Fruit fly (Drosophila melanogaster) whole organism, wandering third instar larva: ENCODE results near the gene Vdup1.
A peak's percentile ranks its signal among the peaks of the same experiment; 100 is the strongest.

ENCODE experiments used
- CG32264 ChIP-seq: fragments of 200-800 bp; sonication (Bioruptor generic); optimal IDR thresholded peaks from 2 replicates; lab custom pipeline; 2016; ENCODE audit warnings: missing biosample characterization, missing genetic modification characterization
- CG9705 ChIP-seq: fragments of 200-800 bp; sonication (Bioruptor generic); optimal IDR thresholded peaks from 2 replicates; lab custom pipeline; 2018; ENCODE audit warnings: missing biosample characterization, mild to moderate bottlenecking, missing genetic modification characterization
- CrebA ChIP-seq: fragments of 200-800 bp; sonication (Bioruptor generic); optimal IDR thresholded peaks from 2 replicates; lab custom pipeline; 2016; ENCODE audit warnings: missing biosample characterization, mild to moderate bottlenecking, missing genetic modification characterization, borderline replicate concordance
- Dif ChIP-seq: fragments of 200-275, 200-300 bp; sonication (Bioruptor generic); optimal IDR thresholded peaks from 2 replicates; lab custom pipeline; 2018; ENCODE audit warnings: missing biosample characterization, missing genetic modification characterization; ENCODE audit not compliant: partially characterized antibody
- GATAd ChIP-seq: sonication (Bioruptor generic); optimal IDR thresholded peaks from 2 replicates; lab custom pipeline; 2016; ENCODE audit warnings: missing biosample characterization, missing genetic modification characterization
- HLH106 ChIP-seq: fragments of 200-800 bp; optimal IDR thresholded peaks from 3 replicates; lab custom pipeline; 2019; ENCODE audit warnings: missing biosample characterization, mild to moderate bottlenecking, missing genetic modification characterization, moderate library complexity
- Hr83 ChIP-seq: fragments of 200-300 bp; sonication (Bioruptor generic); optimal IDR thresholded peaks from 2 replicates; lab custom pipeline; 2016; ENCODE audit warnings: missing biosample characterization, mild to moderate bottlenecking, missing genetic modification characterization, moderate library complexity; ENCODE audit not compliant: poor library complexity, severe bottlenecking
- Jra ChIP-seq: sonication (Bioruptor generic); optimal IDR thresholded peaks from 2 replicates; lab custom pipeline; 2016; ENCODE audit warnings: missing biosample characterization, missing genetic modification characterization
- Mio ChIP-seq: sonication (Bioruptor generic); optimal IDR thresholded peaks from 2 replicates; lab custom pipeline; 2016; ENCODE audit warnings: missing biosample characterization, missing genetic modification characterization
- Myc ChIP-seq: fragments of >200 bp; optimal IDR thresholded peaks from 2 replicates; lab custom pipeline; 2017
- OdsH ChIP-seq: fragments of 200-800 bp; sonication (Bioruptor generic); optimal IDR thresholded peaks from 2 replicates; lab custom pipeline; 2016; ENCODE audit warnings: missing biosample characterization, mild to moderate bottlenecking, missing genetic modification characterization
- Rel ChIP-seq, 2 experiments: fragments of 200-800 bp; sonication (Bioruptor generic) in 1 of 2; optimal IDR thresholded peaks; 2 replicates in 1 of 2; 3 replicates in 1 of 2; lab custom pipeline; 2016 to 2019; ENCODE audit warnings: mild to moderate bottlenecking in 2 of 2, missing biosample characterization in 2 of 2, missing genetic modification characterization in 2 of 2, moderate library complexity in 1 of 2
- Sp1 ChIP-seq: fragments of 200-800 bp; sonication (Bioruptor generic); optimal IDR thresholded peaks from 3 replicates; lab custom pipeline; 2019; ENCODE audit warnings: missing biosample characterization, mild to moderate bottlenecking, missing genetic modification characterization, moderate library complexity
- Vsx2 ChIP-seq: fragments of 200-300, 225-300 bp; sonication (Bioruptor generic); optimal IDR thresholded peaks from 2 replicates; lab custom pipeline; 2018; ENCODE audit warnings: missing biosample characterization, missing genetic modification characterization; ENCODE audit not compliant: partially characterized antibody
- br ChIP-seq: fragments of 200-800 bp; sonication (Bioruptor generic); optimal IDR thresholded peaks from 2 replicates; lab custom pipeline; 2016; ENCODE audit warnings: missing biosample characterization, missing genetic modification characterization
- brk ChIP-seq: fragments of 200-800 bp; sonication (Bioruptor generic); optimal IDR thresholded peaks from 2 replicates; lab custom pipeline; 2016; ENCODE audit warnings: missing biosample characterization, mild to moderate bottlenecking, missing genetic modification characterization
- dl ChIP-seq, 2 experiments: fragments of 175-275, 200-275 bp in 1 of 2; fragments of 200-275 bp in 1 of 2; sonication (Bioruptor generic); optimal IDR thresholded peaks; lab custom pipeline; 2018; ENCODE audit warnings: mild to moderate bottlenecking in 2 of 2, missing biosample characterization in 2 of 2, missing genetic modification characterization in 2 of 2, moderate library complexity in 2 of 2; ENCODE audit not compliant: partially characterized antibody in 2 of 2, insufficient read depth in 1 of 2
- dsf ChIP-seq: sonication (Bioruptor generic); optimal IDR thresholded peaks from 2 replicates; lab custom pipeline; 2016; ENCODE audit warnings: missing biosample characterization, missing genetic modification characterization, borderline replicate concordance
- ey ChIP-seq: fragments of 200-800 bp; sonication (Bioruptor generic); optimal IDR thresholded peaks from 2 replicates; lab custom pipeline; 2016; ENCODE audit warnings: missing biosample characterization, missing genetic modification characterization
- foxo ChIP-seq, 2 experiments: fragments of 200-800 bp; sonication (Bioruptor generic); optimal IDR thresholded peaks; 2 replicates in 1 of 2; 3 replicates in 1 of 2; lab custom pipeline; 2016 to 2017; ENCODE audit warnings: missing biosample characterization in 2 of 2, missing genetic modification characterization in 2 of 2
- fru ChIP-seq: fragments of 200-800 bp; sonication (Bioruptor generic); optimal IDR thresholded peaks from 3 replicates; lab custom pipeline; 2016; ENCODE audit warnings: missing biosample characterization, mild to moderate bottlenecking, missing genetic modification characterization
- h ChIP-seq: fragments of 200-800 bp; sonication (Bioruptor generic); optimal IDR thresholded peaks from 3 replicates; lab custom pipeline; 2016; ENCODE audit warnings: missing biosample characterization, mild to moderate bottlenecking, missing genetic modification characterization
- lola ChIP-seq: fragments of >200 bp; optimal IDR thresholded peaks from 2 replicates; lab custom pipeline; 2017; ENCODE audit warnings: missing biosample characterization, missing genetic modification characterization
- psq ChIP-seq: fragments of 200-800 bp; sonication (Bioruptor generic); optimal IDR thresholded peaks from 3 replicates; lab custom pipeline; 2017; ENCODE audit warnings: missing biosample characterization, mild to moderate bottlenecking, missing genetic modification characterization, moderate library complexity
- sage ChIP-seq: fragments of 200-800 bp; sonication (Bioruptor generic); optimal IDR thresholded peaks from 2 replicates; lab custom pipeline; 2016; ENCODE audit warnings: missing biosample characterization, mild to moderate bottlenecking, missing genetic modification characterization
- sv ChIP-seq: fragments of 200-800 bp; sonication (Bioruptor generic); optimal IDR thresholded peaks from 3 replicates; lab custom pipeline; 2016; ENCODE audit warnings: missing biosample characterization, missing genetic modification characterization
- tai ChIP-seq: sonication (Bioruptor generic); optimal IDR thresholded peaks from 2 replicates; lab custom pipeline; 2016; ENCODE audit warnings: missing biosample characterization, missing genetic modification characterization
- woc ChIP-seq: sonication (Bioruptor generic); optimal IDR thresholded peaks from 2 replicates; lab custom pipeline; 2016; ENCODE audit warnings: missing biosample characterization, mild to moderate bottlenecking, missing genetic modification characterization

Vdup1 gene

DNA sequence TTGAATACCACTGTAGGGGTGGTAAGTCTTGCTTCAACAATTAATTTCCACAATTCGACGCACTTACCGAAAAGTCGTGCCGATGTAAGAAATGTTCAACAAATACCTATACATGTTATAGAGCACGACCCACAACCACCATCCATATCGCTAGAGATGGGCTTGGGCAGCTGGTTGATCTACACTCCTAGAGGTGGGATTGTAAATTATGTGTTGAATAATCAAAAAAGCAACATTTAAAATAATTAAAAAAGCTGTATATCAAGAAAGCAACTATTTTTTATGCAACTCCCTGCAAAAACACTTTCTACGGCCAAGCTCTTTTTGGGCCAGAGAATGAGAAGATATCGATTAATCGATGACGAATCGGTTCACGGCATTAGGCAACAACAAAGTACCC lies 5.5 kb upstream of the Vdup1 start, which contains the start of the genes CG34140, Mkp and Mtch:
CG34140 (minus strand) TSS at position 174 of the 400 bp plus-strand sequence.
Mkp (minus strand) TSS at position 290 of the 400 bp plus-strand sequence.
Mtch (plus strand) TSS at position 376 of the 400 bp plus-strand sequence.
- TF ChIP-seq h (GFP tag; lab: Kevin White, UChicago) (peak; percentile 93), Vsx2 (GFP tag; lab: Kevin White, UChicago) (no peak), psq (GFP tag; lab: Kevin White, UChicago) (peak; percentile 80), lola (GFP tag; lab: Kevin White, UChicago) (no peak), br (peak; percentile 90), brk (GFP tag; lab: Kevin White, UChicago) (no peak), sv (GFP tag; lab: Kevin White, UChicago) (peak; percentile 90), CG9705 (GFP tag; lab: Kevin White, UChicago) (peak; percentile 78), CG32264 (GFP tag; lab: Kevin White, UChicago) (peak; percentile 76), ey (GFP tag; lab: Kevin White, UChicago) (peak; percentile 91), tai (no peak), fru (peak; percentile 89), Dif (GFP tag; lab: Kevin White, UChicago) (no peak), OdsH (GFP tag; lab: Kevin White, UChicago) (peak; percentile 88), HLH106 (peak; percentile 87), Jra (GFP tag; lab: Kevin White, UChicago) (peak; percentile 97), foxo (GFP tag; optimal IDR thresholded peaks at IDR 0.05; lab: Kevin White, UChicago) (peak; percentile 76 to 95), dsf (peak; percentile 88), Sp1 (GFP tag; lab: Kevin White, UChicago) (peak; percentile 85), Hr83 (peak; percentile 78)
- TF ChIP-seq, all 38 proteins: peak for 15

dm6 chr3L:180262-180543 lies 1.4 kb upstream of the Vdup1 start:
- no peak for TF ChIP-seq sage (GFP tag; lab: Kevin White, UChicago)
- peak; percentile 13 for TF ChIP-seq Hr83

dm6 chr3L:179490-180261 lies 913 bp upstream of the Vdup1 start, which contains the start of gene CG13875:
CG13875 (plus strand) TSS chr3L:179923.
- no peak for TF ChIP-seq Myc (lab: Kevin White, UChicago)
- TF ChIP-seq dl (GFP tag; optimal IDR thresholded peaks at IDR 0.05; lab: Kevin White, UChicago; ENCODE audit: insufficient read depth in 1 of 2, partially characterized antibody in 2 of 2): peak; percentile 49 to 77
- TF ChIP-seq Dif (GFP tag; lab: Kevin White, UChicago): peak; percentile 88

DNA sequence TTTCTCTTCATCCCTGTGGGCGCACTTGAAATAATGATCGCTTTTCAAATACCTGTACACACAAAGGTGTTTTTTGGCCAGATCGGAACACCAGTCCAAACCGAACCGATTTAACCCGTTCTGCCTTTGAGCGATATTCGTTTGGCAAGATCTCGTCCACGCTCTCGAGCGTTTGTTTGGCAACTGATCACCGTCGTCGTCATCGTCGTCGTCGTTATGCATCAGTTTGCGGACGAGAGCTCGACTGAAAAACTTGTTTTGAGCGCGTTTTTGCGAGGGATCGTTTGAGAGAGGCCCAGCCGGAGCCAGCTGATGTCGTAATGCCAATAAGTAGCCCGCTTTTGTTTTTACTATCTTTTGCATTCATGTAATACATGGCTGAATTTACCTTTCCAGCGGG lies 318 bp downstream of the Vdup1 start:
- TF ChIP-seq Dif (GFP tag; lab: Kevin White, UChicago) (peak; percentile 79), dl (GFP tag; optimal IDR thresholded peaks at IDR 0.05; lab: Kevin White, UChicago; ENCODE audit: insufficient read depth in 1 of 2, partially characterized antibody in 2 of 2) (peak in 1 of 2 experiments; percentile 34), Mio (GFP tag; lab: Kevin White, UChicago) (no peak), Rel (GFP tag; optimal IDR thresholded peaks at IDR 0.05; lab: Kevin White, UChicago) (no peak), Rel (tag; optimal IDR thresholded peaks at IDR 0.05; lab: Kevin White, UChicago) (no peak), psq (GFP tag; lab: Kevin White, UChicago) (peak; percentile 13), Sp1 (GFP tag; lab: Kevin White, UChicago) (peak; percentile 5), Hr83 (peak; percentile 37), Vsx2 (GFP tag; lab: Kevin White, UChicago) (peak; percentile 53), woc (GFP tag; lab: Kevin White, UChicago) (no peak), CrebA (GFP tag; lab: Kevin White, UChicago) (no peak), Jra (GFP tag; lab: Kevin White, UChicago) (peak; percentile 25)
- TF ChIP-seq, all 38 proteins: peak for 7

dm6 chr3L:177938-178337 lies 825 bp downstream of the Vdup1 start:
- TF ChIP-seq GATAd (GFP tag; lab: Kevin White, UChicago) (no peak), lola (GFP tag; lab: Kevin White, UChicago) (no peak), foxo (GFP tag; optimal IDR thresholded peaks at IDR 0.05; lab: Kevin White, UChicago) (no peak), br (no peak), CrebA (GFP tag; lab: Kevin White, UChicago) (no peak), sage (GFP tag; lab: Kevin White, UChicago) (no peak), tai (no peak), Vsx2 (GFP tag; lab: Kevin White, UChicago) (no peak), sv (GFP tag; lab: Kevin White, UChicago) (no peak), Mio (GFP tag; lab: Kevin White, UChicago) (no peak)
